Worm (Caenorhabditis elegans) whole organism, late embryonic: Measurements from ENCODE around the gene dpy-11.

ENCODE experiments used
- C38D4.7 ChIP-seq: fragments of 200-800 bp; sonication (Bioruptor generic); optimal IDR thresholded peaks from 2 replicates; lab custom pipeline; 2018; ENCODE audit warnings: mild to moderate bottlenecking, missing genetic modification characterization, moderate library complexity, missing compliant biosample characterization
- ceh-2 ChIP-seq: sonication (generic microtip); optimal IDR thresholded peaks from 2 replicates; lab custom pipeline; 2016; ENCODE audit warnings: missing genotype, missing genetic modification characterization, missing compliant biosample characterization
- dmd-4 ChIP-seq: sonication (generic microtip); optimal IDR thresholded peaks from 2 replicates; lab custom pipeline; 2016; ENCODE audit warnings: borderline replicate concordance, missing genetic modification characterization, missing compliant biosample characterization
- fax-1 ChIP-seq: sonication (generic microtip); optimal IDR thresholded peaks from 2 replicates; lab custom pipeline; 2016; ENCODE audit warnings: missing genotype, missing genetic modification characterization, missing compliant biosample characterization
- nhr-11 ChIP-seq: fragments of 150-350 bp; optimal IDR thresholded peaks from 2 replicates; lab custom pipeline; 2014; ENCODE audit warnings: missing biosample characterization, missing genetic modification characterization
- unc-86 ChIP-seq: sonication (generic microtip); optimal IDR thresholded peaks from 2 replicates; lab custom pipeline; 2016; ENCODE audit warnings: missing genetic modification characterization, missing compliant biosample characterization

- no peak for TF ChIP-seq dmd-4 (tag; lab: Kevin White, UChicago)
- TF ChIP-seq C38D4.7 (GFP tag; lab: Kevin White, UChicago), result no peak
- TF ChIP-seq unc-86 (tag; lab: Kevin White, UChicago), result no peak
- TF ChIP-seq nhr-11 (tag; lab: Kevin White, UChicago), result no peak
- no peak for TF ChIP-seq fax-1 (tag; lab: Kevin White, UChicago)
- no peak for TF ChIP-seq ceh-2 (tag; lab: Kevin White, UChicago)
These were observed 39.0 kb downstream of the dpy-11 start for ce11 chrV:6476026-6476425.
